Worm (Caenorhabditis elegans) whole organism, L4/young adult: Measurements from ENCODE around the gene T13A10.64.
"Not testable (repeated sequence)": the region's sequence is repeated elsewhere in the genome, so short reads cannot be mapped to it uniquely, and the experiment has no call there.

ENCODE experiments used
- W03F9.2 ChIP-seq: fragments of 150-350 bp; optimal IDR thresholded peaks from 2 replicates; lab custom pipeline; 2014; ENCODE audit warnings: missing biosample characterization, missing genetic modification characterization
- dao-5 ChIP-seq: sonication (generic microtip); optimal IDR thresholded peaks from 2 replicates; lab custom pipeline; 2016; ENCODE audit warnings: missing genotype, missing genetic modification characterization, moderate library complexity, missing compliant biosample characterization
- him-1 ChIP-seq: sonication (generic microtip); optimal IDR thresholded peaks from 2 replicates; lab custom pipeline; 2016; ENCODE audit warnings: missing genotype, missing genetic modification reagents, missing genetic modification characterization, missing compliant biosample characterization

The T13A10.64 gene

ce11 chrIV:6239993-6240392 lies 14.7 kb upstream of the T13A10.64 start, which contains the start of gene F58F9.9:
TSS of gene F58F9.9 (plus strand) at chrIV:6240293.
- no peak for TF ChIP-seq him-1 (tag; lab: Kevin White, UChicago)
- no peak for TF ChIP-seq W03F9.2 (tag; lab: Kevin White, UChicago)
- TF ChIP-seq dao-5 (tag; lab: Kevin White, UChicago), result no peak

ce11 chrIV:6248486-6248885 lies 6.2 kb upstream of the T13A10.64 start, which contains the start of gene acox-3:
TSS of gene acox-3 (minus strand) at chrIV:6248492.
- no peak for TF ChIP-seq dao-5 (tag; lab: Kevin White, UChicago)
- TF ChIP-seq him-1 (tag; lab: Kevin White, UChicago), result no peak
- TF ChIP-seq W03F9.2 (tag; lab: Kevin White, UChicago), result no peak

- TF ChIP-seq dao-5 (tag; lab: Kevin White, UChicago), result no peak
- no peak for TF ChIP-seq him-1 (tag; lab: Kevin White, UChicago)
- no peak for TF ChIP-seq W03F9.2 (tag; lab: Kevin White, UChicago)
These were observed 5.1 kb upstream of the T13A10.64 start, which contains the start of gene F58F9.1 for ce11 chrIV:6249591-6249990. TSS of gene F58F9.1 (plus strand) at chrIV:6249841.

- not testable (repeated sequence) for TF ChIP-seq dao-5, W03F9.2, him-1 (tag; lab: Kevin White, UChicago)
These were observed 1.7 kb upstream of the T13A10.64 start, which contains the start of gene T13A10.2 for ce11 chrIV:6253000-6253399. TSS of gene T13A10.2 (plus strand) at chrIV:6253300.

- TF ChIP-seq dao-5 (tag; lab: Kevin White, UChicago), result no peak
- TF ChIP-seq W03F9.2 (tag; lab: Kevin White, UChicago), result no peak
- no peak for TF ChIP-seq him-1 (tag; lab: Kevin White, UChicago)
These were observed 4.2 kb downstream of the T13A10.64 start for ce11 chrIV:6258967-6259366.

- TF ChIP-seq W03F9.2 (tag; lab: Kevin White, UChicago), result no peak
- TF ChIP-seq dao-5 (tag; lab: Kevin White, UChicago), result no peak
- no peak for TF ChIP-seq him-1 (tag; lab: Kevin White, UChicago)
These were observed 5.0 kb downstream of the T13A10.64 start, which contains the start of gene nlp-16 for ce11 chrIV:6259732-6260131. TSS of gene nlp-16 (minus strand) at chrIV:6259832.

- TF ChIP-seq W03F9.2 (tag; lab: Kevin White, UChicago) (no peak), him-1 (tag; lab: Kevin White, UChicago) (no peak), dao-5 (tag; lab: Kevin White, UChicago) (no peak)
These were observed 8.5 kb downstream of the T13A10.64 start, which contains the start of gene srv-28 for ce11 chrIV:6263244-6263643. TSS of gene srv-28 (minus strand) at chrIV:6263344.

- TF ChIP-seq dao-5 (tag; lab: Kevin White, UChicago) (no peak), him-1 (tag; lab: Kevin White, UChicago) (no peak), W03F9.2 (tag; lab: Kevin White, UChicago) (no peak)
These were observed 11.8 kb downstream of the T13A10.64 start, which contains the start of gene srv-29 for ce11 chrIV:6266499-6266898. TSS of gene srv-29 (minus strand) at chrIV:6266599.

ce11 chrIV:6269346-6269745 lies 14.6 kb downstream of the T13A10.64 start, which contains the start of gene srv-30:
TSS of gene srv-30 (minus strand) at chrIV:6269446.
- TF ChIP-seq W03F9.2 (tag; lab: Kevin White, UChicago), result no peak
- no peak for TF ChIP-seq dao-5 (tag; lab: Kevin White, UChicago)
- TF ChIP-seq him-1 (tag; lab: Kevin White, UChicago), result no peak

ce11 chrIV:6271923-6272322 lies 17.2 kb downstream of the T13A10.64 start, which contains the start of gene srv-31:
TSS of gene srv-31 (minus strand) at chrIV:6272023.
- no peak for TF ChIP-seq W03F9.2 (tag; lab: Kevin White, UChicago)
- TF ChIP-seq dao-5 (tag; lab: Kevin White, UChicago), result no peak
- TF ChIP-seq him-1 (tag; lab: Kevin White, UChicago), result no peak

ce11 chrIV:6275671-6276209 lies 21.0 kb downstream of the T13A10.64 start, which contains the start of the genes aat-4 and T13A10.1:
TSS of gene aat-4 (minus strand) at chrIV:6275721.
TSS of gene T13A10.1 (plus strand) at chrIV:6276081.
- TF ChIP-seq dao-5 (tag; lab: Kevin White, UChicago) (no peak), him-1 (tag; lab: Kevin White, UChicago) (no peak), W03F9.2 (tag; lab: Kevin White, UChicago) (no peak)

ce11 chrIV:6279392-6279791 lies 24.7 kb downstream of the T13A10.64 start, which contains the start of gene sams-5:
TSS of gene sams-5 (minus strand) at chrIV:6279522.
- TF ChIP-seq dao-5 (tag; lab: Kevin White, UChicago) (no peak), W03F9.2 (tag; lab: Kevin White, UChicago) (no peak), him-1 (tag; lab: Kevin White, UChicago) (no peak)

ce11 chrIV:6282143-6282542 lies 27.4 kb downstream of the T13A10.64 start, which contains the start of gene srv-32:
TSS of gene srv-32 (minus strand) at chrIV:6282243.
- TF ChIP-seq him-1 (tag; lab: Kevin White, UChicago), result no peak
- TF ChIP-seq dao-5 (tag; lab: Kevin White, UChicago), result no peak
- TF ChIP-seq W03F9.2 (tag; lab: Kevin White, UChicago), result no peak
